Worm (Caenorhabditis elegans) whole organism, midembryonic: ENCODE results near the gene str-84.

ENCODE experiments used
- cog-1 ChIP-seq: sonication (generic microtip); optimal IDR thresholded peaks from 2 replicates; lab custom pipeline; 2016; ENCODE audit warnings: missing genetic modification characterization, missing compliant biosample characterization
- klf-2 ChIP-seq: fragments of 200-800 bp; sonication (Bioruptor generic); conservative IDR thresholded peaks from 2 replicates; pipeline ENCODE4 v1.3.6; 2022; ENCODE audit warnings: missing genetic modification reagents, missing genetic modification characterization, missing compliant biosample characterization
- med-1 ChIP-seq: sonication (generic microtip); optimal IDR thresholded peaks from 2 replicates; lab custom pipeline; 2017; ENCODE audit warnings: missing genetic modification characterization, mild to moderate bottlenecking, missing compliant biosample characterization, antibody characterized with exemption, missing genetic modification reagents; ENCODE audit not compliant: insufficient read depth
- tab-1 ChIP-seq: fragments of 200-800 bp; sonication (Bioruptor generic); IDR thresholded peaks from 2 replicates; pipeline ENCODE4 v1.3.6; 2022; ENCODE audit warnings: missing genetic modification characterization, missing compliant biosample characterization
- ztf-29 ChIP-seq: fragments of 200-800 bp; sonication (Bioruptor generic); IDR thresholded peaks from 2 replicates; pipeline ENCODE4 v1.3.6; 2022; ENCODE audit warnings: missing genetic modification reagents, missing genetic modification characterization, missing compliant biosample characterization

DNA sequence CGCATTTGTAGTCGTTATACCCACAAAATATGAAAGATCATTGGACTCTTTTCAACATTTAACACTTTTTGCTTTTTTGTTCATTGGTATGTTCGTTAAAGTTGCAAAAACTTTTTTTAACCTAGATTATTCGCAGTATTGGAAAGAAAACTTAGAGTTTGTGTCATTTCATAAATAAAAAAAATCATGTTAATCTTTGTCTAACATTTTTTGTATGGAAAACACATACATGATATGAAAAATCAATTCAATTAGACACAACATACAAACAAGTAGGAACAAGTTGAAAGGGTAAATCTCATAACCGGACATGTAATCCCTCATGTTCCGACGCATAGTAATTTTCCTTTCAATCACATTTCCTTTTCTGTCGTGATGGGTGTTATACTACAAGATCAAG lies 20.4 kb upstream of the str-84 start, which contains the start of gene F59E11.2:
- TF ChIP-seq med-1 (no peak), ztf-29 (GFP tag; lab: Robert Waterston, UW) (no peak), cog-1 (no peak), tab-1 (no peak), klf-2 (GFP tag; lab: Robert Waterston, UW) (no peak)
